Worm (Caenorhabditis elegans) whole organism, L2 larva: ENCODE results near the gene F10E9.2.

Experiments used
- C34F6.9 ChIP-seq: fragments of 150-350 bp; optimal IDR thresholded peaks from 2 replicates; lab custom pipeline; 2014; ENCODE audit warnings: missing biosample characterization, missing genetic modification characterization
- F13H6.1 ChIP-seq: sonication (generic microtip); optimal IDR thresholded peaks from 2 replicates; lab custom pipeline; 2016; ENCODE audit warnings: missing genetic modification characterization, missing compliant biosample characterization
- R02D3.7 ChIP-seq: fragments of 150-350 bp; optimal IDR thresholded peaks from 2 replicates; lab custom pipeline; 2014; ENCODE audit warnings: missing biosample characterization, missing genetic modification characterization
- Y55F3AM.14 ChIP-seq: fragments of 200-800 bp; sonication (Bioruptor generic); optimal IDR thresholded peaks from 2 replicates; lab custom pipeline; 2018; ENCODE audit warnings: mild to moderate bottlenecking, missing genetic modification characterization, missing compliant biosample characterization
- ZK546.5 ChIP-seq: sonication (generic microtip); optimal IDR thresholded peaks from 2 replicates; lab custom pipeline; 2017; ENCODE audit warnings: missing biosample characterization, missing genetic modification characterization
- alr-1 ChIP-seq: fragments of 150-350 bp; optimal IDR thresholded peaks from 2 replicates; lab custom pipeline; 2014; ENCODE audit warnings: missing biosample characterization, missing genetic modification characterization
- blmp-1 ChIP-seq: sonication (generic microtip); optimal IDR thresholded peaks from 2 replicates; lab custom pipeline; 2017; ENCODE audit warnings: missing genetic modification characterization, mild to moderate bottlenecking, missing compliant biosample characterization, antibody characterized with exemption, moderate library complexity; ENCODE audit not compliant: insufficient read depth
- ceh-82 ChIP-seq: fragments of 150-350 bp; optimal IDR thresholded peaks from 2 replicates; lab custom pipeline; 2014; ENCODE audit warnings: missing biosample characterization, missing genetic modification characterization
- crh-2 ChIP-seq: sonication (generic microtip); optimal IDR thresholded peaks from 2 replicates; lab custom pipeline; 2017; ENCODE audit warnings: missing biosample characterization, missing genetic modification characterization
- dmd-4 ChIP-seq: sonication (generic microtip); optimal IDR thresholded peaks from 2 replicates; lab custom pipeline; 2017; ENCODE audit warnings: missing biosample characterization, missing genetic modification characterization
- elt-3 ChIP-seq: sonication (generic microtip); optimal IDR thresholded peaks from 2 replicates; lab custom pipeline; 2017; ENCODE audit warnings: missing biosample characterization, missing genetic modification characterization
- fos-1 ChIP-seq: fragments of 150-350 bp; optimal IDR thresholded peaks from 2 replicates; lab custom pipeline; 2014; ENCODE audit warnings: missing biosample characterization, missing genetic modification characterization
- gmeb-1 ChIP-seq: fragments of 150-350 bp; optimal IDR thresholded peaks from 2 replicates; lab custom pipeline; 2014; ENCODE audit warnings: missing biosample characterization, missing genetic modification characterization
- lsy-2 ChIP-seq, 2 experiments: fragments of 150-350 bp in 1 of 2; sonication (generic microtip) in 1 of 2; optimal IDR thresholded peaks; 2 replicates each; lab custom pipeline; 2014 to 2017; ENCODE audit warnings: missing biosample characterization in 2 of 2, missing genetic modification characterization in 2 of 2
- mbf-1 ChIP-seq: sonication (generic microtip); optimal IDR thresholded peaks from 2 replicates; lab custom pipeline; 2017; ENCODE audit warnings: missing biosample characterization, missing genetic modification characterization
- nhr-10 ChIP-seq: sonication (generic microtip); optimal IDR thresholded peaks from 2 replicates; lab custom pipeline; 2017; ENCODE audit warnings: missing biosample characterization, missing genetic modification characterization
- nhr-11 ChIP-seq: fragments of 150-350 bp; optimal IDR thresholded peaks from 2 replicates; lab custom pipeline; 2014; ENCODE audit warnings: missing biosample characterization, missing genetic modification characterization
- nhr-237 ChIP-seq: fragments of 150-350 bp; optimal IDR thresholded peaks from 2 replicates; lab custom pipeline; 2014; ENCODE audit warnings: missing biosample characterization, missing genetic modification characterization
- nhr-77 ChIP-seq: fragments of 150-350 bp; optimal IDR thresholded peaks from 2 replicates; lab custom pipeline; 2014; ENCODE audit warnings: missing biosample characterization, missing genetic modification characterization
- peb-1 ChIP-seq: fragments of 150-350 bp; optimal IDR thresholded peaks from 2 replicates; lab custom pipeline; 2014; ENCODE audit warnings: missing biosample characterization, missing genetic modification characterization
- sem-4 ChIP-seq: fragments of 150-350 bp; optimal IDR thresholded peaks from 2 replicates; lab custom pipeline; 2014; ENCODE audit warnings: missing biosample characterization, missing genetic modification reagents, missing genetic modification characterization
- skn-1 ChIP-seq: sonication (generic microtip); optimal IDR thresholded peaks from 2 replicates; lab custom pipeline; 2017; ENCODE audit warnings: missing biosample characterization, missing genetic modification characterization
- sma-9 ChIP-seq, 2 experiments: fragments of 150-350 bp in 1 of 2; sonication (generic microtip) in 1 of 2; optimal IDR thresholded peaks; 2 replicates each; lab custom pipeline; 2014 to 2016; ENCODE audit warnings: missing genetic modification characterization in 2 of 2, mild to moderate bottlenecking in 1 of 2, missing biosample characterization in 1 of 2, missing compliant biosample characterization in 1 of 2, missing genetic modification reagents in 1 of 2, moderate library complexity in 1 of 2
- unc-39 ChIP-seq: fragments of 150-350 bp; optimal IDR thresholded peaks from 2 replicates; lab custom pipeline; 2014; ENCODE audit warnings: missing biosample characterization, missing genetic modification characterization
- unc-55 ChIP-seq: fragments of 150-350 bp; sonication (generic microtip); optimal IDR thresholded peaks from 3 replicates; lab custom pipeline; 2014; ENCODE audit warnings: missing biosample characterization, missing genetic modification reagents, missing genetic modification characterization
- zag-1 ChIP-seq: fragments of 150-350 bp; optimal IDR thresholded peaks from 2 replicates; lab custom pipeline; 2014; ENCODE audit warnings: missing biosample characterization, missing genetic modification characterization
- ztf-1 ChIP-seq: fragments of 200-800 bp; sonication (Bioruptor generic); conservative IDR thresholded peaks from 2 replicates; pipeline ENCODE4 v1.3.6; 2022; ENCODE audit warnings: missing genetic modification characterization, missing compliant biosample characterization
- ztf-11 ChIP-seq: sonication (generic microtip); optimal IDR thresholded peaks from 2 replicates; lab custom pipeline; 2017; ENCODE audit warnings: missing biosample characterization, missing genetic modification characterization
- ztf-4 ChIP-seq: fragments of 150-350 bp; optimal IDR thresholded peaks from 2 replicates; lab custom pipeline; 2014; ENCODE audit warnings: missing biosample characterization, missing genetic modification characterization

Gene F10E9.2

DNA sequence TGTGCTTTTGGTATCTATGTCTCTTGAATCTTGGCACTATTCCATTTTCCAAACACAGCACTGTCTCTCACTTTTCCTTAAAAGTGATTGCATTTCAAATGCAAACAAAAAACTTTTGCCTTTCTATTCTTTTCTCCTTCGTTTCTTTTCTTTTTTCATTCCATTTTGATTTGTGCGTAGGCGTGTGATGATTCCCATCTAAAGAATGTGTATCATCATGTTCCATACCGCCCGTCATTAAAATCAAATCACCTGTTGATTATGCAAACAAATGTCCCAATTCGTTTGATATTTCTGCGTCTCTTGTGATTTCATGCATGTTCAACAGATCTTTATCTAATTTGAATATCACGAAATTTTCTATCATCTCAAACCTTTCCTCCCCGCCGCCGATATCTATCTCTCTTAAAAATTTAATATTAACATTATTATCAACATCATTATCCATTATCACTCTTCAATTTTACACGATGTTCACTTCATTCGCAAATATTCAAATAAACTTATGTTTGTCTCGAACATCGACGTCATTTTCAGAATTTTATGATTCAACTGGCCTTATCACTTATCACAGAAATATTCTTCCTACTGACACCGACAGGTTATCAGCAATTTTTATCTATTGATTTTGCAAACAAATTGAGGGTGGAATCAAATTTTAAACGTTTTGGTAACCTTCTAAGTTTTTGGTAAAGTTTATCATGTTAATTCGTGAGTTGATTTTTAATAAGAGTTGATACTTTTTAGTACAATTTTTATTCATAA, 21.0 kb upstream of the F10E9.2 start:
- TF ChIP-seq unc-55 (GFP tag; lab: Kevin White, UChicago) (peak; percentile 27), sem-4 (no peak), fos-1 (tag; lab: Kevin White, UChicago) (peak; percentile 98), nhr-77 (tag; lab: Kevin White, UChicago) (no peak), Y55F3AM.14 (GFP tag; lab: Kevin White, UChicago) (no peak), gmeb-1 (tag; lab: Kevin White, UChicago) (peak; percentile 10), elt-3 (tag; lab: Kevin White, UChicago) (no peak), C34F6.9 (tag; lab: Kevin White, UChicago) (no peak), ceh-82 (tag; lab: Kevin White, UChicago) (no peak), sma-9 (GFP tag; optimal IDR thresholded peaks at IDR 0.05; lab: Kevin White, UChicago) (peak; percentile 11), sma-9 (tag; optimal IDR thresholded peaks at IDR 0.05; lab: Kevin White, UChicago) (no peak), nhr-10 (tag; lab: Kevin White, UChicago) (no peak), ztf-4 (tag; lab: Kevin White, UChicago) (no peak), ZK546.5 (no peak)

- peak; percentile 56 for TF ChIP-seq fos-1 (tag; lab: Kevin White, UChicago)
- no peak for TF ChIP-seq peb-1 (tag; lab: Kevin White, UChicago)
Observed at ce11 chrIII:8293260-8293659, 19.2 kb upstream of the F10E9.2 start.

DNA sequence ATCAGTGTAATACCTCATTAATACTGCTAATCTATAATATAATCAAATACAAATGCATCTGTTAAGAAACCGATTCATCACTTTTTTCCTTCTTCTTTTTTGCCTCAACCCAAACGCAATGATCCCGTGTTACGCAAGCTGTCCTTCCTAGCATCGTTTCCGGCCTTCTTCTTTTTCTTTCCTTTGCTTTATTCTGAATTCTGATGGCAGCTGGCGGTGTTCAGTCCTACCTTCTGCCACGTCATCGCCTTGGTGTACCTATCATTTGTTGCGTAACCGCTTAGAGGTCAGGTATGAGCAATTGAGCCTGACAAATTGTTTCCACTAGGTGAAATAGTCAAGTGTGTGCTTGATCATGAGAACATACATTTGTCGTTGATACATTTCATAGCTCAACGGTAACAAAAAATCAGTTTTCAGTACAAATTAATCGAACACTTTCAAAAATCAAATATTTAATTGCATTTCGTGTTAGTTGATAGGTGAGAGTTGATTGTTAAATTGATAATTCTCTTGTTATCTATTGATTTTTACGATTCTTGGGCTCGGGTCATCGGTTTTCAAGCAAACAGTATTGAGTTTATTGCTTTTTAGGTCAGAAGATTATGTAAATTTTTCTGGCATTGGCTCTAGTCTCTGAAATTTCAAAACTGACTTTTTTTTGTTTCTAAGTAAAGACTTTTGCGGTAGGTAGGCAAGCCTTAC, 14.1 kb upstream of the F10E9.2 start:
- TF ChIP-seq R02D3.7 (tag; lab: Kevin White, UChicago) = no peak
- TF ChIP-seq fos-1 (tag; lab: Kevin White, UChicago) = peak; percentile 24

- TF ChIP-seq dmd-4 (tag; lab: Kevin White, UChicago) = no peak
- no peak for TF ChIP-seq ztf-1 (GFP tag; lab: Robert Waterston, UW)
- TF ChIP-seq ztf-4 (tag; lab: Kevin White, UChicago) = no peak
- TF ChIP-seq ceh-82 (tag; lab: Kevin White, UChicago) = no peak
- TF ChIP-seq sem-4 = no peak
- no peak for TF ChIP-seq ztf-11 (tag; lab: Kevin White, UChicago)
- no peak for TF ChIP-seq nhr-11
- TF ChIP-seq lsy-2 (tag; optimal IDR thresholded peaks at IDR 0.05; lab: Kevin White, UChicago) = no peak
- no peak for TF ChIP-seq alr-1 (tag; lab: Kevin White, UChicago)
- no peak for TF ChIP-seq ZK546.5
- TF ChIP-seq blmp-1 (tag; lab: Kevin White, UChicago) = no peak
- no peak for TF ChIP-seq unc-39
- TF ChIP-seq skn-1 = no peak
- TF ChIP-seq zag-1 (tag; lab: Kevin White, UChicago) = no peak
- no peak for TF ChIP-seq peb-1 (tag; lab: Kevin White, UChicago)
- TF ChIP-seq F13H6.1 (tag; lab: Kevin White, UChicago) = no peak
- TF ChIP-seq nhr-10 (tag; lab: Kevin White, UChicago) = no peak
- no peak for TF ChIP-seq crh-2 (tag; lab: Kevin White, UChicago)
Observed at ce11 chrIII:8299078-8299587, 13.4 kb upstream of the F10E9.2 start.

- TF ChIP-seq nhr-237 (tag; lab: Kevin White, UChicago) (no peak), ztf-11 (tag; lab: Kevin White, UChicago) (no peak), R02D3.7 (tag; lab: Kevin White, UChicago) (no peak), alr-1 (tag; lab: Kevin White, UChicago) (no peak), mbf-1 (tag; lab: Kevin White, UChicago) (no peak), skn-1 (no peak), fos-1 (tag; lab: Kevin White, UChicago) (peak; percentile 59)
Observed at ce11 chrIII:8299734-8300133, 12.8 kb upstream of the F10E9.2 start.
